Fruit fly (Drosophila melanogaster) whole organism, wandering third instar larva: ENCODE data around the gene CG8036.

Experiments used
- CrebA ChIP-seq: fragments of 200-800 bp; sonication (Bioruptor generic); optimal IDR thresholded peaks from 2 replicates; lab custom pipeline; 2016; ENCODE audit warnings: missing biosample characterization, mild to moderate bottlenecking, missing genetic modification characterization, borderline replicate concordance
- usp ChIP-seq: fragments of >200 bp; optimal IDR thresholded peaks from 2 replicates; lab custom pipeline; 2017; ENCODE audit warnings: missing biosample characterization, missing genetic modification characterization

dm6 chr3R:8699230-8699629 is 31.6 kb downstream of the CG8036 start:
- TF ChIP-seq usp (GFP tag; lab: Kevin White, UChicago) (no peak), CrebA (GFP tag; lab: Kevin White, UChicago) (no peak)
